Fruit fly (Drosophila melanogaster) whole organism, prepupa: ENCODE measurements around the gene HDAC4.

Experiments
- Blimp-1 ChIP-seq: fragments of 200-800 bp; sonication (Bioruptor generic); optimal IDR thresholded peaks from 3 replicates; lab custom pipeline; 2017; ENCODE audit warnings: missing biosample characterization, missing genetic modification characterization, mild to moderate bottlenecking, moderate library complexity, missing genetic modification reagents
- CG10631 ChIP-seq: fragments of 200-800 bp; sonication (Bioruptor generic); optimal IDR thresholded peaks from 2 replicates; lab custom pipeline; 2016; ENCODE audit warnings: missing biosample characterization, missing genetic modification characterization
- CG10669 ChIP-seq: fragments of 200-800 bp; sonication (Bioruptor generic); optimal IDR thresholded peaks from 3 replicates; lab custom pipeline; 2018; ENCODE audit warnings: missing biosample characterization, mild to moderate bottlenecking, missing genetic modification characterization, moderate library complexity
- CG11294 ChIP-seq: fragments of 200-800 bp; sonication (Bioruptor generic); IDR thresholded peaks from 2 replicates; pipeline ENCODE4 v1.3.6; 2022; ENCODE audit warnings: missing biosample characterization, missing genetic modification characterization
- CG11902 ChIP-seq: fragments of 200-800 bp; sonication (Bioruptor generic); optimal IDR thresholded peaks from 3 replicates; lab custom pipeline; 2016; ENCODE audit warnings: missing biosample characterization, missing genetic modification characterization
- CG15336 ChIP-seq: fragments of 200-800 bp; sonication (Bioruptor generic); IDR thresholded peaks from 2 replicates; pipeline ENCODE4 v1.3.6; 2022; ENCODE audit warnings: missing biosample characterization, missing genetic modification characterization
- CG16779 ChIP-seq: fragments of 200-800 bp; sonication (Bioruptor generic); optimal IDR thresholded peaks from 3 replicates; lab custom pipeline; 2017; ENCODE audit warnings: missing biosample characterization, mild to moderate bottlenecking, missing genetic modification characterization
- CG3032 ChIP-seq: fragments of 200-800 bp; optimal IDR thresholded peaks from 2 replicates; lab custom pipeline; 2019; ENCODE audit warnings: missing biosample characterization, mild to moderate bottlenecking, missing genetic modification characterization, moderate library complexity
- CG31627 ChIP-seq: fragments of 200-800 bp; sonication (Bioruptor generic); optimal IDR thresholded peaks from 3 replicates; lab custom pipeline; 2016; ENCODE audit warnings: missing biosample characterization, missing genetic modification characterization
- CG32006 ChIP-seq: fragments of 200-800 bp; sonication (Bioruptor generic); optimal IDR thresholded peaks from 3 replicates; lab custom pipeline; 2017; ENCODE audit warnings: missing biosample characterization, mild to moderate bottlenecking, missing genetic modification characterization
- CG34406 ChIP-seq: fragments of 200-800 bp; sonication (Bioruptor generic); optimal IDR thresholded peaks from 3 replicates; lab custom pipeline; 2016; ENCODE audit warnings: missing biosample characterization, missing genetic modification characterization
- CG4318 ChIP-seq: fragments of 200-800 bp; sonication (Bioruptor generic); optimal IDR thresholded peaks from 3 replicates; lab custom pipeline; 2017; ENCODE audit warnings: missing biosample characterization, mild to moderate bottlenecking, missing genetic modification characterization
- CG6163 ChIP-seq: fragments of 200-800 bp; sonication (Bioruptor generic); IDR thresholded peaks from 3 replicates; pipeline ENCODE4 v1.3.6; 2022; ENCODE audit warnings: missing biosample characterization, missing genetic modification characterization
- CG6276 ChIP-seq: fragments of 200-800 bp; sonication (Bioruptor generic); optimal IDR thresholded peaks from 2 replicates; lab custom pipeline; 2017; ENCODE audit warnings: missing biosample characterization, mild to moderate bottlenecking, missing genetic modification characterization
- CG6792 ChIP-seq: fragments of 200-800 bp; sonication (Bioruptor generic); optimal IDR thresholded peaks from 3 replicates; lab custom pipeline; 2016; ENCODE audit warnings: missing biosample characterization, missing genetic modification characterization
- CG6808 ChIP-seq: fragments of 200-800 bp; sonication (Bioruptor generic); optimal IDR thresholded peaks from 3 replicates; lab custom pipeline; 2017; ENCODE audit warnings: missing biosample characterization, missing genetic modification characterization, mild to moderate bottlenecking, moderate library complexity, missing genetic modification reagents
- CG6854 ChIP-seq: fragments of 200-800 bp; sonication (Bioruptor generic); optimal IDR thresholded peaks from 2 replicates; lab custom pipeline; 2017; ENCODE audit warnings: missing biosample characterization, mild to moderate bottlenecking, missing genetic modification characterization
- CG7368 ChIP-seq: fragments of 200-800 bp; sonication (Bioruptor generic); optimal IDR thresholded peaks from 3 replicates; lab custom pipeline; 2016; ENCODE audit warnings: missing biosample characterization, missing genetic modification characterization
- CG9139 ChIP-seq: fragments of 200-800 bp; sonication (Bioruptor generic); optimal IDR thresholded peaks from 3 replicates; lab custom pipeline; 2017; ENCODE audit warnings: missing biosample characterization, mild to moderate bottlenecking, missing genetic modification characterization
- Eip75B ChIP-seq: fragments of 200-800 bp; sonication (Bioruptor generic); optimal IDR thresholded peaks from 3 replicates; lab custom pipeline; 2016; ENCODE audit warnings: missing biosample characterization, missing genetic modification characterization
- Eip78C ChIP-seq: fragments of 200-800 bp; sonication (Bioruptor generic); peaks from one replicate; lab custom pipeline; 2016; ENCODE audit warnings: missing biosample characterization, missing genetic modification characterization
- Eip93F ChIP-seq: fragments of 200-800 bp; sonication (Bioruptor generic); optimal IDR thresholded peaks from 2 replicates; lab custom pipeline; 2016; ENCODE audit warnings: missing biosample characterization, mild to moderate bottlenecking, missing genetic modification characterization
- Gug ChIP-seq: fragments of 200-800 bp; sonication (Bioruptor generic); IDR thresholded peaks from 2 replicates; pipeline ENCODE4 v1.3.6; 2022; ENCODE audit warnings: missing biosample characterization, missing genetic modification characterization
- Hr38 ChIP-seq: sonication (Bioruptor generic); optimal IDR thresholded peaks from 2 replicates; lab custom pipeline; 2016; ENCODE audit warnings: missing biosample characterization, missing genetic modification characterization
- Hr4 ChIP-seq: fragments of 200-800 bp; sonication (Bioruptor generic); optimal IDR thresholded peaks from 3 replicates; lab custom pipeline; 2016; ENCODE audit warnings: missing biosample characterization, missing genetic modification characterization
- Lpt ChIP-seq: fragments of 200-800 bp; sonication (Bioruptor generic); optimal IDR thresholded peaks from 3 replicates; lab custom pipeline; 2016; ENCODE audit warnings: missing biosample characterization, missing genetic modification characterization
- Met ChIP-seq: fragments of 200-800 bp; sonication (Bioruptor generic); optimal IDR thresholded peaks from 3 replicates; lab custom pipeline; 2016; ENCODE audit warnings: missing biosample characterization, missing genetic modification characterization
- OdsH ChIP-seq: fragments of 200-800 bp; sonication (Bioruptor generic); optimal IDR thresholded peaks from 3 replicates; lab custom pipeline; 2016; ENCODE audit warnings: missing biosample characterization, missing genetic modification characterization
- Smox ChIP-seq: fragments of 200-800 bp; sonication (Bioruptor generic); optimal IDR thresholded peaks from 3 replicates; lab custom pipeline; 2016; ENCODE audit warnings: missing biosample characterization, missing genetic modification characterization
- Sox102F ChIP-seq: fragments of 200-800 bp; sonication (Bioruptor generic); optimal IDR thresholded peaks from 2 replicates; lab custom pipeline; 2016; ENCODE audit warnings: missing biosample characterization, mild to moderate bottlenecking, missing genetic modification characterization
- Sox14 ChIP-seq: fragments of 200-800 bp; sonication (Bioruptor generic); optimal IDR thresholded peaks from 3 replicates; lab custom pipeline; 2016; ENCODE audit warnings: missing biosample characterization, missing genetic modification characterization
- acj6 ChIP-seq: fragments of 200-800 bp; sonication (Bioruptor generic); optimal IDR thresholded peaks from 3 replicates; lab custom pipeline; 2016; ENCODE audit warnings: missing biosample characterization, missing genetic modification characterization
- dsx ChIP-seq: fragments of 200-800 bp; optimal IDR thresholded peaks from 3 replicates; lab custom pipeline; 2019; ENCODE audit warnings: missing biosample characterization, mild to moderate bottlenecking, missing genetic modification characterization, moderate library complexity; ENCODE audit not compliant: poor library complexity, severe bottlenecking
- eg ChIP-seq: fragments of 200-800 bp; sonication (Bioruptor generic); IDR thresholded peaks from 3 replicates; pipeline ENCODE4 v1.3.6; 2022; ENCODE audit warnings: missing biosample characterization, missing genetic modification characterization
- esn ChIP-seq: fragments of 200-800 bp; sonication (Bioruptor generic); optimal IDR thresholded peaks from 2 replicates; lab custom pipeline; 2016; ENCODE audit warnings: missing biosample characterization, mild to moderate bottlenecking, missing genetic modification characterization, moderate library complexity
- fd59A ChIP-seq: fragments of 200-800 bp; sonication (Bioruptor generic); optimal IDR thresholded peaks from 2 replicates; lab custom pipeline; 2017; ENCODE audit warnings: missing biosample characterization, mild to moderate bottlenecking, missing genetic modification characterization, missing genetic modification reagents
- fkh ChIP-seq: fragments of 200-800 bp; sonication (Bioruptor generic); optimal IDR thresholded peaks from 3 replicates; lab custom pipeline; 2017; ENCODE audit warnings: missing biosample characterization, mild to moderate bottlenecking, missing genetic modification characterization, moderate library complexity
- pdm3 ChIP-seq: fragments of 200-800 bp; sonication (Bioruptor generic); optimal IDR thresholded peaks from 3 replicates; lab custom pipeline; 2016; ENCODE audit warnings: missing biosample characterization, missing genetic modification characterization
- salr ChIP-seq, 2 experiments: fragments of 200-800 bp; sonication (Bioruptor generic); optimal IDR thresholded peaks; 3 replicates each; lab custom pipeline; 2016 to 2018; ENCODE audit warnings: missing biosample characterization in 2 of 2, missing genetic modification characterization in 2 of 2, mild to moderate bottlenecking in 1 of 2
- spab ChIP-seq: fragments of 200-800 bp; sonication (Bioruptor generic); optimal IDR thresholded peaks from 2 replicates; lab custom pipeline; 2017; ENCODE audit warnings: missing biosample characterization, mild to moderate bottlenecking, missing genetic modification characterization, missing genetic modification reagents
- ss ChIP-seq, 2 experiments: fragments of 200-800 bp; sonication (Bioruptor generic); optimal IDR thresholded peaks; 2 replicates in 1 of 2; 3 replicates in 1 of 2; lab custom pipeline; 2017 to 2018; ENCODE audit warnings: mild to moderate bottlenecking in 2 of 2, missing biosample characterization in 2 of 2, missing genetic modification characterization in 2 of 2, moderate library complexity in 1 of 2
- svp ChIP-seq: fragments of 200-800 bp; sonication (Bioruptor generic); peaks from one replicate; lab custom pipeline; 2016; ENCODE audit warnings: missing biosample characterization, missing genetic modification characterization
- topi ChIP-seq: fragments of 200-800 bp; sonication (Bioruptor generic); optimal IDR thresholded peaks from 3 replicates; lab custom pipeline; 2016; ENCODE audit warnings: missing biosample characterization, missing genetic modification characterization
- vri ChIP-seq: fragments of 200-800 bp; sonication (Bioruptor generic); optimal IDR thresholded peaks from 3 replicates; lab custom pipeline; 2016; ENCODE audit warnings: missing biosample characterization, mild to moderate bottlenecking, missing genetic modification characterization

The HDAC4 gene

DNA sequence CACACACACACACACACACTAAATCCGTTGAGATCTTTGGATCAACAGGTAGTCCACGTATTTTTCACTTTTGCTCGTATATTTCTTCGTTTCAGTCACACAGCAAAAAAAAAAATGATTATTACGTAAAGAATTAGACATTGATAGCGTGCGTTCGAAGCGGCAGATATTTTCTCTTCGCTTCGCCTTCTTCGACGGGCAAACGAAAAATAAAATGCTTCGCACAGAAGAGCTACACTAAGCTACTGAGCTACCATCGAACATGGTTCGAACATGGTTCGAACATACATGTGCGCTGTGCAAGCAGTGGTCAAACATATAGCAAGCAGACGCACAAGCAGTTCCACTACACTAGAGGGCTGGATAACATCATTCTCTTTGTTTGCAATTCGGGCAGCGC lies 28.5 kb downstream of the HDAC4 start (continued):
- TF ChIP-seq CG6792 (no peak), topi (GFP tag; lab: Kevin White, UChicago) (no peak), Eip93F (GFP tag; lab: Kevin White, UChicago) (no peak), salr (GFP tag; optimal IDR thresholded peaks at IDR 0.05; lab: Kevin White, UChicago) (no peak), CG6163 (peak; percentile 12; the same call in 1 of the 3 replicates), CG11902 (GFP tag; lab: Kevin White, UChicago) (no peak), CG16779 (tag; lab: Kevin White, UChicago) (no peak), CG3032 (tag; lab: Kevin White, UChicago) (peak; percentile 11), CG10669 (GFP tag; lab: Kevin White, UChicago) (no peak), esn (GFP tag; lab: Kevin White, UChicago) (no peak), CG6808 (GFP tag; lab: Kevin White, UChicago) (no peak)

DNA sequence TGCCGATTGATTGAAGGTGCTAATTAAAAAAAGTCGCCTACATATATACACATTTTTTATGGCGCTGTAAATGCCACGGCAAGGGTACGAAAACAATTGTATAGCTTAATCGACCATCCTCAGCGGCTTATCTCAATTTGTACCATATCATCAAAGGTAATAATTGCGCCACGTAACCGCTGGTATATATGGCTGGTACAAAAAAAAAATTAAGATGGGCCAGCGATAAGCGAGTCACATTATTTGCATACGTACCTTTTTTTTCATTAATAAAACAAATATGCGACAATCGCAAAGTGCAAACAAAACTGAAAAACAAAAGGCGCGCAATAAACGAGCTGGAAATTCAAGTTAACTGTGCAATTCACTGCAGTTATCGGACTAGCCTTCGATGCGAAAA lies 31.0 kb downstream of the HDAC4 start:
- TF ChIP-seq eg (GFP tag; lab: Robert Waterston, UW) (peak; percentile 51; the same call in 1 of the 3 replicates), CG34406 (GFP tag; lab: Kevin White, UChicago) (peak; percentile 28), CG9139 (peak; percentile 0), CG6163 (peak; percentile 66; the same call in 2 of the 3 replicates), CG31627 (GFP tag; lab: Kevin White, UChicago) (no peak), CG16779 (tag; lab: Kevin White, UChicago) (peak; percentile 38), Sox14 (GFP tag; lab: Kevin White, UChicago) (no peak), CG3032 (tag; lab: Kevin White, UChicago) (peak; percentile 16), Eip78C (peak; percentile 67), CG7368 (GFP tag; lab: Kevin White, UChicago) (peak; percentile 12), topi (GFP tag; lab: Kevin White, UChicago) (peak; percentile 2), Smox (GFP tag; lab: Kevin White, UChicago) (peak; percentile 7), CG6792 (no peak), ss (GFP tag; optimal IDR thresholded peaks at IDR 0.05; lab: Kevin White, UChicago) (peak; percentile 26 to 41), spab (GFP tag; lab: Kevin White, UChicago) (no peak), Sox102F (GFP tag; lab: Kevin White, UChicago) (peak; percentile 48), fkh (GFP tag; lab: Kevin White, UChicago) (peak; percentile 50), Eip75B (GFP tag; lab: Kevin White, UChicago) (peak; percentile 1), esn (GFP tag; lab: Kevin White, UChicago) (peak; percentile 41), Met (peak; percentile 26), Gug (no peak), CG6854 (GFP tag; lab: Kevin White, UChicago) (peak; percentile 34), svp (GFP tag; lab: Kevin White, UChicago) (peak; percentile 66), vri (GFP tag; lab: Kevin White, UChicago) (peak; percentile 93)

DNA sequence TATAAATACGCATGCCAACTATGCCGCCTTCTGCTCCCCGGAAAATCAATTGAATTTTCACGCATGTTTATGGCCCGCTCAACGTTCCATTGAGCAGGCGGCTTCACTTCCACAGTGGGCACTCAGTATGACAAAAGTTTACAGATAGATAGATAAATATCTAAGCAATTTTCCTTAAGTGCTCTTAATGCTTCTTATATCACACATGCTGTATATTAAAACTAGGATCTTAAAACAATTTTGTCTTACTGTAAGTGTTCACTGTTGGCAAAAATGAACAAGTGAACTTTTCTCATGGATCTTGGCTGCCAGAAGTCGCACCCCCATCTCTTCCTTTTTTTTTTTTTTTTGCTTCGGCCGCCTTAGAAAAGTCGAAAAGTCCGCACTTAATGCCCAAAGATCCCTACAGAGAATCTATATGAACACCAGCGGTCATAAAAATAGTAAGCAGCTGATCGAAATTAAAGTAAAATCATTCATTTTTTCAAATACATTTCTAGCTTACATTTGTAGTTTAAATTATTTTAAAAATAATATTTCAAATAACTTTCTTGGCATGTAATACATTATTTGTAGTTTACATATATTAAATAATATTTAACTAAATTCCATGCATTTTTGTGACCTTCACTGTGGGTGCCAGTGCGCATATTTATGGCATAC lies 32.2 kb downstream of the HDAC4 start:
- no peak for TF ChIP-seq topi (GFP tag; lab: Kevin White, UChicago)
- no peak for TF ChIP-seq Blimp-1
- TF ChIP-seq CG10631 (GFP tag; lab: Kevin White, UChicago): peak; percentile 5
- no peak for TF ChIP-seq vri (GFP tag; lab: Kevin White, UChicago)
- TF ChIP-seq Gug: 0 out of 2 replicates have a peak, but pooled peaks have one; percentile 30
- TF ChIP-seq fd59A: no peak
- no peak for TF ChIP-seq dsx (GFP tag; lab: Kevin White, UChicago)
- no peak for TF ChIP-seq CG6808 (GFP tag; lab: Kevin White, UChicago)
- peak; percentile 30 for TF ChIP-seq OdsH (GFP tag; lab: Kevin White, UChicago)
- TF ChIP-seq CG4318 (GFP tag; lab: Kevin White, UChicago): peak; percentile 11
- peak; percentile 31 for TF ChIP-seq CG6276 (GFP tag; lab: Kevin White, UChicago)
- TF ChIP-seq Lpt (GFP tag; lab: Kevin White, UChicago): no peak
- no peak for TF ChIP-seq CG34406 (GFP tag; lab: Kevin White, UChicago)
- peak; percentile 41 for TF ChIP-seq pdm3
- TF ChIP-seq ss (GFP tag; optimal IDR thresholded peaks at IDR 0.05; lab: Kevin White, UChicago): no peak
- no peak for TF ChIP-seq acj6 (GFP tag; lab: Kevin White, UChicago)
- no peak for TF ChIP-seq esn (GFP tag; lab: Kevin White, UChicago)
- no peak for TF ChIP-seq svp (GFP tag; lab: Kevin White, UChicago)
- TF ChIP-seq CG32006: peak; percentile 51
- peak; percentile 73 for TF ChIP-seq Eip78C
- no peak for TF ChIP-seq Smox (GFP tag; lab: Kevin White, UChicago)
- TF ChIP-seq eg (GFP tag; lab: Robert Waterston, UW): peak; percentile 54; the same call in 2 of the 3 replicates
- TF ChIP-seq CG11294 (GFP tag; lab: Robert Waterston, UW): 0 out of 2 replicates have a peak, but pooled peaks have one; percentile 19
- peak; percentile 24 for TF ChIP-seq Sox14 (GFP tag; lab: Kevin White, UChicago)
- TF ChIP-seq CG15336 (GFP tag; lab: Robert Waterston, UW): peak; percentile 58
- TF ChIP-seq Hr38 (GFP tag; lab: Kevin White, UChicago): no peak
- peak; percentile 64 for TF ChIP-seq Hr4 (GFP tag; lab: Kevin White, UChicago)
- TF ChIP-seq fkh (GFP tag; lab: Kevin White, UChicago): no peak
